Worm (Caenorhabditis elegans): ENCODE measurements around the gene crp-1.

crp-1 gene

DNA sequence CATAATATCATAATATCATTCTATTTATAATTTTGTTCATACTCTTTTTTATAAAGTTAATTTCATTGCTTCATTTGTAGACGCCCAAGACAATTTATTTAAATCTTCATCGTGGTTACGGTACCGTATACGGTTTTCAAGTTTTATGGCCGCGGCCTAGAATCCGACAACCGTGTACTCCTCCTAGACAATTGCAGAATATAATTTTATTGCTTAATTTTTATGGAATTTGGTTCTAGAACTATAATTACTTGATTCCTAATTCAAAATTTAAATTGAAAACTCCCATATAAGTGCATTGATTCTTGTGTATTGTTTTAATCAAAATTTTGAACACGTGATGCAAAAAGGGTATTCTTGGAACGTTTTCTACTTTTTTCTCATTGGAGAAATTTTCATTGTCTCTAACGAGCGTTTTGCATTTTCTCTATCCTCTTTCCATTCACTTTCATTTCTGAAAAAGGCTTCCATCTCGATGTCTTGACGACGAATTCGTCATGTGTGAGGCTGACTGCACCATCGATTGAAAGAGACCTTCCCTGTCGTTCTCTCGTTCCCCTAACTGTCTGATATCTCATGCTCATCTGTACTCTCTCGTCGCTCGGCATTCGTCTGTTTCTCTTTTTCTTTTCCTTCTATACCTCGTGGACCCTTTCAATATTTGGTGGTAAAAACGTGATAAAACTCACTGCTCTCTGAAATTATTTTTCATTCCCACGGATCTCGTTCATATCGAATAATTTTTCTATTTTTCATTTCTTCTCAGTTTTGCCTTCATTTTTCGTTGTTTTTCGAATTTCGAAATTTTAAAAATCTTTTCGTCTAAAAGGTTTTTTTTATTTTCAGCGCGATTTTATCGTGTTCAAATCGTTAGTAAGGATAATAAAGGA, 37.0 kb upstream of the crp-1 start, which contains the start of gene pap-1:
TSS of gene pap-1 (plus strand) at position 840 of the 890 bp plus-strand sequence.
- no peak for TF ChIP-seq tbx-11 (GFP tag; IDR thresholded peaks at IDR 0.05)

DNA sequence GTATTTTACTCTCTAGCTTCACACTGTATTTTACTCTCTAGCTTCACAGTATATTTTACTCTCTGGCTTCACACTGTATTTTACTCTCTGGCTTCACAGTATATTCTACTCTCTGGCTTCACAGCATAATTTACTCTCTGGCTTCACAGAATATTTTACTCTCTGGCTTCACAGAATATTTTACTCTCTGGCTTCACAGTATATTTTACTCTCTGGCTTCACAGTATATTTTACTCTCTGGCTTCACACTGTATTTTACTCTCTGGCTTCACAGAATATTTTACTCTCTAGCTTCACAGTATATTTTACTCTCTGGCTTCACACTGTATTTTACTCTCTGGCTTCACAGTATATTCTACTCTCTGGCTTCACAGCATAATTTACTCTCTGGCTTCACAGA, 28.4 kb upstream of the crp-1 start:
- peak; percentile 40 for TF ChIP-seq tbx-37 (GFP tag; conservative IDR thresholded peaks at IDR 0.05)

DNA sequence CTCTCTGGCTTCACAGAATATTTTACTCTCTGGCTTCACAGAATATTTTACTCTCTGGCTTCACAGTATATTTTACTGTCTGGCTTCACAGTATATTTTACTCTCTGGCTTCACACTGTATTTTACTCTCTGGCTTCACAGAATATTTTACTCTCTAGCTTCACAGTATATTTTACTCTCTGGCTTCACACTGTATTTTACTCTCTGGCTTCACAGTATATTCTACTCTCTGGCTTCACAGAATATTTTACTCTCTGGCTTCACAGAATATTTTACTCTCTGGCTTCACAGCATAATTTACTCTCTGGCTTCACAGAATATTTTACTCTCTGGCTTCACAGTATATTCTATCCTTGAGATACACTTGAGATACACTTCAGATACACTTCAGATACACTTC, 28.0 kb upstream of the crp-1 start:
- TF ChIP-seq tbx-37 (GFP tag; conservative IDR thresholded peaks at IDR 0.05), result peak; percentile 77; the same call in 1 of the 2 replicates
- TF ChIP-seq tbx-11 (GFP tag; IDR thresholded peaks at IDR 0.05), result peak; percentile 58; the same call in 1 of the 2 replicates
- TF ChIP-seq flt-1 (GFP tag; IDR thresholded peaks at IDR 0.05), result peak; percentile 71
- 0 out of 2 replicates have a peak, but pooled peaks have one; percentile 44 for TF ChIP-seq sea-1 (GFP tag; conservative IDR thresholded peaks at IDR 0.05)

DNA sequence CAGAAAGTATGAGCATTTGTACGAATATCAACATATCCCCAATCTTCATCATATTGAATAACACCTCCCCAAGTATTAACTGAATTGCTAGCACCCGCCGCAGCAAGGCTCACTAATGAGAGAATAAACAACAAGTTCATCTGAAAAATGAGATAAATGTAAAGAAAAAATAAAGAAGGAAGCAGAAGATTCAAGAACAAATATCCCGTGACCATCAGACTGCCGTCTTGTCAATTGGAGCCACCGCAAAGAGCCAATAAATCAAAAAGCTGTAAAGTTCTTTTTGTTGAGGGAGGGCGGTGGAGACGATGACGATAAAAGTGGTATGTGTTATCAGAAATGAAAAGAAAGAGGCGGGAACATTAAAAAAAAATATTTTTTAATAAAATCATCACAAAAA, 24.9 kb upstream of the crp-1 start, which contains the start of gene Y32F6A.5:
TSS of gene Y32F6A.5 (minus strand) at position 140 of the 400 bp plus-strand sequence.
- no peak for TF ChIP-seq hmg-4 (GFP tag; optimal IDR thresholded peaks at IDR 0.05)

DNA sequence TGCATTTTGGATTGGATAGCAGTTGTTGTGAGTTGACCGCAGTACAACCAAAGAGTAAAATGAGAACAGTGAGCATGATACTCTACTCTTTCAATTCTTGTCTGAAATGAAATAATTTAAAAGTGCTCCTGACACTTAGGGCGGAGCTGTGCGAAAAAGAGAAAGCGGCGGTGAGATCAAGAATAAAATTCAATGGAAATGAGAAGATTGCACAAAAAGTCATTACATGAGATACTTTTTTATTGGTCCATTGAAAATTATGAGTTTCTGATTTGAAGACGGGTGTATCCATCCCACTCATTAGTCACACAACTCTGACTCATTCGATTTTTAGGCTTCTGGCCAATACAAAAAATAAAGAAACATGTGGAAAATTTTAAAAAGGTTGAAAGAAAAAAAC, 21.1 kb upstream of the crp-1 start, which contains the start of gene F22E12.1:
TSS of gene F22E12.1 (minus strand) at position 101 of the 400 bp plus-strand sequence.
- TF ChIP-seq ceh-36 (tag; optimal IDR thresholded peaks at IDR 0.05) (no peak), tbx-11 (GFP tag; IDR thresholded peaks at IDR 0.05) (no peak), ceh-13 (GFP tag; optimal IDR thresholded peaks at IDR 0.05) (no peak), hmbx-1 (tag; optimal IDR thresholded peaks at IDR 0.05) (no peak), F13C5.2 (tag; optimal IDR thresholded peaks at IDR 0.05) (no peak), ama-1 (optimal IDR thresholded peaks at IDR 0.05) (no peak), tbx-37 (GFP tag; conservative IDR thresholded peaks at IDR 0.05) (no peak), ets-7 (tag; optimal IDR thresholded peaks at IDR 0.05) (no peak), sea-1 (GFP tag; conservative IDR thresholded peaks at IDR 0.05) (no peak), tra-4 (tag; optimal IDR thresholded peaks at IDR 0.05) (no peak), hnd-1 (tag; optimal IDR thresholded peaks at IDR 0.05) (no peak)

DNA sequence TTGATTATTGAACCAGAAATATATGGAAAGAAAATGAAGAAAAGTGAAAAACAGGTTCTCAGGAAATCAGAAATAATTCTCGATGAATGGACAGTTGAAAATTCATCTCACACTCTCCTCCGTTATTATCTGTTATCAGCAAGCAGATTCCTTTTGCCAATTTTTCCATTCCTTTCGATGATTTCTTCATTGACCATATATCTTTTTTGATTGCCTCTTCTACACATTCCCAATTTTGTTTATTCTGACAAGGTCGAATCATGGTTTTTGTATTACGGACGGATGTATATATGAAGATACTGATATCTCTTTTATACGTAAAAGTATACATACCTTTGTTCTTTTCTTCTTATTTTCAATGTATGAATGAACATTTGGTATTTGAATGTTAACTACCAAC, 17.7 kb upstream of the crp-1 start:
- TF ChIP-seq ceh-13 (GFP tag; optimal IDR thresholded peaks at IDR 0.05), result no peak
- TF ChIP-seq scrt-1 (GFP tag; IDR thresholded peaks at IDR 0.05), result no peak
- no peak for TF ChIP-seq B0310.2 (tag; optimal IDR thresholded peaks at IDR 0.05)
- no peak for TF ChIP-seq hnd-1 (tag; optimal IDR thresholded peaks at IDR 0.05)
- TF ChIP-seq sea-1 (GFP tag; conservative IDR thresholded peaks at IDR 0.05), result no peak
- no peak for TF ChIP-seq tra-4 (tag; optimal IDR thresholded peaks at IDR 0.05)
- no peak for TF ChIP-seq ets-7 (tag; optimal IDR thresholded peaks at IDR 0.05)
- TF ChIP-seq ama-1 (optimal IDR thresholded peaks at IDR 0.05), result no peak
- no peak for TF ChIP-seq F13C5.2 (tag; optimal IDR thresholded peaks at IDR 0.05)
- TF ChIP-seq tbx-37 (GFP tag; conservative IDR thresholded peaks at IDR 0.05), result no peak
- TF ChIP-seq pes-1 (GFP tag; IDR thresholded peaks at IDR 0.05), result no peak
- no peak for TF ChIP-seq hmbx-1 (tag; optimal IDR thresholded peaks at IDR 0.05)
- TF ChIP-seq ceh-36 (tag; optimal IDR thresholded peaks at IDR 0.05), result no peak
- no peak for TF ChIP-seq aly-1 (tag; optimal IDR thresholded peaks at IDR 0.05)
- TF ChIP-seq flt-1 (GFP tag; IDR thresholded peaks at IDR 0.05), result no peak

DNA sequence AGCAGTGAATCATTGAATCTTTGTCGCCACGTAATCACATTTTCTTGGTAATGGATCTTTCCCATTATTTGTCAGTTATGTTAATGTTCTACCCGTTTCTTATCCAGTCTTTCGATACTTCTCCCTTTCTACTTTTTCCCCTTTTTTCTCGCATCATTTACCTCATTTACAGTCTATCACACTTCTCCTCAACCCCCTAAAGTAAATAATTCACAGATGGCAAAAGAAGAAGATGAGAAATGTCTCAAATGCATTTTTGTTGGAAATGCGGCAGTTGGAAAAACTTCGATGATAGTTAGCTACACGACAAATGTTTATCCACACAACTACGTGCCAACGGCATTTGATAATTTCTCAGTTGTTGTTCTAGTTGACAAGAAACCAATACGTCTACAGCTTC, 16.3 kb upstream of the crp-1 start, which contains the start of gene chw-1:
TSS of gene chw-1 (plus strand) at position 217 of the 400 bp plus-strand sequence.
- TF ChIP-seq F13C5.2 (tag; optimal IDR thresholded peaks at IDR 0.05) (no peak), sea-1 (GFP tag; conservative IDR thresholded peaks at IDR 0.05) (no peak), flt-1 (GFP tag; IDR thresholded peaks at IDR 0.05) (no peak), tbx-11 (GFP tag; IDR thresholded peaks at IDR 0.05) (no peak)

DNA sequence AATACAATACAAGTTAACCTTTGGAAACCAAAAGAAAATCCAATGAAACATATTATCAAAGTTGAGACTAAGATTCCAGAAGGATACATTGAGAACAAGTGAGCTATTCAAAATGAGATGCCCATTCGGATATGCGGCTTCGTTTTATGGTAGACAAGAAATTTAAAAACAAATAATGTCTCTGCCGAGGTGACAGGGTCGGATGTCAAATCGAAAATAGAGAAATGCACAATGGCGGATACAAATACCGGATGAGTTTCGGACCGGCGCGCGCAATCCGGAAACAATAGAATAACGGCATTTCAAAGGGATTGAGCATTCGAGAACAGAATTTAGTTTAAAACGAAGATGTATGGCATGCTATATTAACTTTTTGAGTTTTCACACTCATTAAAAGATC, 15.1 kb upstream of the crp-1 start, which contains the start of gene F22E12.3:
TSS of gene F22E12.3 (minus strand) at position 101 of the 400 bp plus-strand sequence.
- TF ChIP-seq hnd-1 (tag; optimal IDR thresholded peaks at IDR 0.05), result no peak
- TF ChIP-seq aly-1 (tag; optimal IDR thresholded peaks at IDR 0.05), result no peak
- TF ChIP-seq scrt-1 (GFP tag; IDR thresholded peaks at IDR 0.05), result no peak
- no peak for TF ChIP-seq ceh-36 (tag; optimal IDR thresholded peaks at IDR 0.05)
- TF ChIP-seq pes-1 (GFP tag; IDR thresholded peaks at IDR 0.05), result no peak
- TF ChIP-seq flt-1 (GFP tag; IDR thresholded peaks at IDR 0.05), result no peak
- no peak for TF ChIP-seq hmbx-1 (tag; optimal IDR thresholded peaks at IDR 0.05)
- TF ChIP-seq sea-1 (GFP tag; conservative IDR thresholded peaks at IDR 0.05), result no peak
- TF ChIP-seq ceh-13 (GFP tag; optimal IDR thresholded peaks at IDR 0.05), result no peak
- no peak for TF ChIP-seq tbx-11 (GFP tag; IDR thresholded peaks at IDR 0.05)
- no peak for TF ChIP-seq ets-7 (tag; optimal IDR thresholded peaks at IDR 0.05)
- no peak for TF ChIP-seq tra-4 (tag; optimal IDR thresholded peaks at IDR 0.05)
- no peak for TF ChIP-seq hmg-4 (GFP tag; optimal IDR thresholded peaks at IDR 0.05)
- no peak for TF ChIP-seq ama-1 (optimal IDR thresholded peaks at IDR 0.05)
- TF ChIP-seq F13C5.2 (tag; optimal IDR thresholded peaks at IDR 0.05), result no peak
- no peak for TF ChIP-seq tbx-37 (GFP tag; conservative IDR thresholded peaks at IDR 0.05)

Data from whole organism, early embryonic.